Fruit fly (Drosophila melanogaster) whole organism, embryonic: ENCODE measurements around the gene CG8507.
A peak's percentile ranks its signal among the peaks of the same experiment; 100 is the strongest.

Experiments used
- Asciz ChIP-seq: fragments of 200-800 bp; sonication (Bioruptor generic); optimal IDR thresholded peaks from 2 replicates; lab custom pipeline; 2017; ENCODE audit warnings: missing biosample characterization, mild to moderate bottlenecking, missing genetic modification characterization, missing genetic modification reagents
- Atf3 ChIP-seq: fragments of 200-800 bp; sonication (Bioruptor generic); optimal IDR thresholded peaks from 3 replicates; lab custom pipeline; 2016; ENCODE audit warnings: missing biosample characterization, missing genetic modification characterization
- Bdp1 ChIP-seq: fragments of 200-800 bp; sonication (Bioruptor generic); optimal IDR thresholded peaks from 3 replicates; lab custom pipeline; 2016; ENCODE audit warnings: missing biosample characterization, missing genetic modification characterization
- CG10209 ChIP-seq: fragments of 200-800 bp; sonication (Bioruptor generic); optimal IDR thresholded peaks from 3 replicates; lab custom pipeline; 2017; ENCODE audit warnings: missing biosample characterization, mild to moderate bottlenecking, missing genetic modification characterization, missing genetic modification reagents
- CG11398 ChIP-seq: fragments of 200-800 bp; sonication (Bioruptor generic); optimal IDR thresholded peaks from 2 replicates; lab custom pipeline; 2016; ENCODE audit warnings: missing biosample characterization, missing genetic modification characterization
- CG11456 ChIP-seq: fragments of 200-800 bp; sonication (Bioruptor generic); IDR thresholded peaks from 3 replicates; pipeline ENCODE4 v1.3.6; 2022; ENCODE audit warnings: missing biosample characterization, missing genetic modification characterization
- CG11504 ChIP-seq: fragments of 200-800 bp; sonication (Bioruptor generic); optimal IDR thresholded peaks from 3 replicates; lab custom pipeline; 2019; ENCODE audit warnings: missing biosample characterization, mild to moderate bottlenecking, missing genetic modification characterization, moderate library complexity
- CG11560 ChIP-seq: fragments of 200-800 bp; sonication (Bioruptor generic); IDR thresholded peaks from 3 replicates; pipeline ENCODE4 v1.3.6; 2022; ENCODE audit warnings: missing biosample characterization, missing genetic modification characterization
- CG13624 ChIP-seq: fragments of 200-800 bp; sonication (Bioruptor generic); optimal IDR thresholded peaks from 2 replicates; lab custom pipeline; 2016; ENCODE audit warnings: missing biosample characterization, missing genetic modification characterization
- CG13894 ChIP-seq: fragments of 200-800 bp; sonication (Bioruptor generic); optimal IDR thresholded peaks from 3 replicates; lab custom pipeline; 2018; ENCODE audit warnings: missing biosample characterization, mild to moderate bottlenecking, missing genetic modification characterization, moderate library complexity
- CG15479 ChIP-seq: fragments of 200-800 bp; sonication (Bioruptor generic); optimal IDR thresholded peaks from 3 replicates; lab custom pipeline; 2019; ENCODE audit warnings: missing biosample characterization, mild to moderate bottlenecking, missing genetic modification characterization, moderate library complexity
- CG2202 ChIP-seq: fragments of 200-800 bp; sonication (Bioruptor generic); optimal IDR thresholded peaks from 2 replicates; lab custom pipeline; 2018; ENCODE audit warnings: missing biosample characterization, mild to moderate bottlenecking, missing genetic modification characterization
- CG33213 ChIP-seq: fragments of 200-800 bp; sonication (Bioruptor generic); optimal IDR thresholded peaks from 3 replicates; lab custom pipeline; 2016; ENCODE audit warnings: missing biosample characterization, missing genetic modification characterization
- CG5180 ChIP-seq: fragments of 200-800 bp; sonication (Bioruptor generic); optimal IDR thresholded peaks from 3 replicates; lab custom pipeline; 2017; ENCODE audit warnings: missing biosample characterization, missing genetic modification characterization, mild to moderate bottlenecking, moderate library complexity, missing genetic modification reagents
- CG6175 ChIP-seq: fragments of 200-800 bp; sonication (Bioruptor generic); IDR thresholded peaks from 3 replicates; pipeline ENCODE4 v1.3.6; 2022; ENCODE audit warnings: missing biosample characterization, missing genetic modification characterization
- CG6791 ChIP-seq: fragments of 200-800 bp; sonication (Bioruptor generic); IDR thresholded peaks from 3 replicates; pipeline ENCODE4 v1.3.6; 2022; ENCODE audit warnings: missing biosample characterization, missing genetic modification characterization; ENCODE audit not compliant: partially characterized antibody
- CG6854 ChIP-seq: fragments of 200-800 bp; sonication (Bioruptor generic); optimal IDR thresholded peaks from 3 replicates; lab custom pipeline; 2017; ENCODE audit warnings: missing biosample characterization, mild to moderate bottlenecking, missing genetic modification characterization
- CG8388 ChIP-seq: fragments of 200-800 bp; sonication (Bioruptor generic); optimal IDR thresholded peaks from 2 replicates; lab custom pipeline; 2019; ENCODE audit warnings: missing biosample characterization, mild to moderate bottlenecking, missing genetic modification characterization, moderate library complexity
- CG9932 ChIP-seq: fragments of 200-800 bp; sonication (Bioruptor generic); IDR thresholded peaks from 2 replicates; pipeline ENCODE4 v1.3.6; 2022; ENCODE audit warnings: missing biosample characterization, missing genetic modification characterization
- CTCF ChIP-seq: fragments of 200-800 bp; sonication (Bioruptor generic); optimal IDR thresholded peaks from 2 replicates; lab custom pipeline; 2017; ENCODE audit warnings: missing biosample characterization, mild to moderate bottlenecking, missing genetic modification characterization, moderate library complexity
- CrebB ChIP-seq: fragments of 200-800 bp; sonication (Bioruptor generic); optimal IDR thresholded peaks from 3 replicates; lab custom pipeline; 2018; ENCODE audit warnings: missing biosample characterization, mild to moderate bottlenecking, missing genetic modification characterization
- Dad ChIP-seq: fragments of 200-800 bp; sonication (Bioruptor generic); optimal IDR thresholded peaks from 3 replicates; lab custom pipeline; 2016; ENCODE audit warnings: missing biosample characterization, missing genetic modification characterization
- E2f1 ChIP-seq: fragments of 200-800 bp; sonication (Bioruptor generic); IDR thresholded peaks from 2 replicates; pipeline ENCODE4 v1.3.6; 2022; ENCODE audit warnings: missing biosample characterization, missing genetic modification characterization
- HHEX ChIP-seq: fragments of 200-800 bp; sonication (Bioruptor generic); optimal IDR thresholded peaks from 3 replicates; lab custom pipeline; 2017; ENCODE audit warnings: missing biosample characterization, mild to moderate bottlenecking, missing genetic modification characterization, missing genetic modification reagents
- Myb ChIP-seq: fragments of 200-800 bp; sonication (Bioruptor generic); optimal IDR thresholded peaks from 2 replicates; lab custom pipeline; 2016; ENCODE audit warnings: missing biosample characterization, missing genetic modification characterization
- Nf-YA ChIP-seq: fragments of 200-800 bp; sonication (Bioruptor generic); IDR thresholded peaks from 2 replicates; pipeline ENCODE4 v1.3.6; 2022; ENCODE audit warnings: missing biosample characterization, missing genetic modification characterization
- Nf-YB ChIP-seq: fragments of 200-800 bp; sonication (Bioruptor generic); optimal IDR thresholded peaks from 3 replicates; lab custom pipeline; 2019; ENCODE audit warnings: missing biosample characterization, mild to moderate bottlenecking, missing genetic modification characterization, moderate library complexity
- Nf-YC ChIP-seq: fragments of 200-800 bp; optimal IDR thresholded peaks from 3 replicates; lab custom pipeline; 2019; ENCODE audit warnings: missing biosample characterization, mild to moderate bottlenecking, missing genetic modification characterization, moderate library complexity
- PHDP ChIP-seq: fragments of 200-800 bp; sonication (Bioruptor generic); optimal IDR thresholded peaks from 3 replicates; lab custom pipeline; 2018; ENCODE audit warnings: missing biosample characterization, mild to moderate bottlenecking, missing genetic modification characterization, moderate library complexity
- Xrp1 ChIP-seq: fragments of 200-800 bp; sonication (Bioruptor generic); IDR thresholded peaks from 2 replicates; pipeline ENCODE4 v1.3.6; 2022; ENCODE audit warnings: missing biosample characterization, missing genetic modification characterization
- bowl ChIP-seq: fragments of 200-800 bp; sonication (Bioruptor generic); IDR thresholded peaks from 2 replicates; pipeline ENCODE4 v1.3.6; 2022; ENCODE audit warnings: missing biosample characterization, missing genetic modification characterization
- cas ChIP-seq: fragments of 200-800 bp; sonication (Bioruptor generic); IDR thresholded peaks from 2 replicates; pipeline ENCODE4 v1.3.6; 2022; ENCODE audit warnings: missing biosample characterization, missing genetic modification characterization
- crc ChIP-seq: fragments of 200-800 bp; sonication (Bioruptor generic); optimal IDR thresholded peaks from 2 replicates; lab custom pipeline; 2016; ENCODE audit warnings: missing biosample characterization, missing genetic modification characterization
- dimm ChIP-seq: fragments of 200-800 bp; sonication (Bioruptor generic); IDR thresholded peaks from 2 replicates; pipeline ENCODE4 v1.3.6; 2022; ENCODE audit warnings: missing biosample characterization, missing genetic modification characterization
- fd64A ChIP-seq: fragments of 200-800 bp; sonication (Bioruptor generic); optimal IDR thresholded peaks from 3 replicates; lab custom pipeline; 2018; ENCODE audit warnings: missing biosample characterization, mild to moderate bottlenecking, missing genetic modification characterization
- ftz-f1 ChIP-seq: fragments of 200-800 bp; sonication (Bioruptor generic); optimal IDR thresholded peaks from 2 replicates; lab custom pipeline; 2016; ENCODE audit warnings: missing biosample characterization, missing genetic modification characterization
- gcm2 ChIP-seq: fragments of 200-800 bp; sonication (Bioruptor generic); optimal IDR thresholded peaks from 2 replicates; lab custom pipeline; 2016; ENCODE audit warnings: missing biosample characterization, missing genetic modification characterization
- gsb-n ChIP-seq: fragments of 200-800 bp; sonication (Bioruptor generic); optimal IDR thresholded peaks from 3 replicates; lab custom pipeline; 2018; ENCODE audit warnings: missing biosample characterization, mild to moderate bottlenecking, missing genetic modification characterization
- hbn ChIP-seq: fragments of 200-800 bp; sonication (Bioruptor generic); IDR thresholded peaks from 2 replicates; pipeline ENCODE4 v1.3.6; 2022; ENCODE audit warnings: missing biosample characterization, missing genetic modification characterization; ENCODE audit not compliant: partially characterized antibody
- jing ChIP-seq: fragments of 200-800 bp; sonication (Bioruptor generic); optimal IDR thresholded peaks from 2 replicates; lab custom pipeline; 2018; ENCODE audit warnings: missing biosample characterization, mild to moderate bottlenecking, missing genetic modification characterization
- jumu ChIP-seq: fragments of 200-800 bp; sonication (Bioruptor generic); optimal IDR thresholded peaks from 3 replicates; lab custom pipeline; 2016; ENCODE audit warnings: missing biosample characterization, missing genetic modification characterization
- lmd ChIP-seq: fragments of 200-800 bp; sonication (Bioruptor generic); IDR thresholded peaks from 2 replicates; pipeline ENCODE4 v1.3.6; 2022; ENCODE audit warnings: missing biosample characterization, missing genetic modification characterization
- mam ChIP-seq: fragments of 200-800 bp; sonication (Bioruptor generic); optimal IDR thresholded peaks from 3 replicates; lab custom pipeline; 2016; ENCODE audit warnings: missing biosample characterization, missing genetic modification characterization
- pita ChIP-seq: fragments of 200-800 bp; sonication (Bioruptor generic); optimal IDR thresholded peaks from 2 replicates; lab custom pipeline; 2017; ENCODE audit warnings: missing biosample characterization, mild to moderate bottlenecking, missing genetic modification characterization
- tna ChIP-seq: fragments of 200-800 bp; sonication (Bioruptor generic); IDR thresholded peaks from 2 replicates; pipeline ENCODE4 v1.3.6; 2022; ENCODE audit warnings: missing biosample characterization, missing genetic modification characterization; ENCODE audit not compliant: partially characterized antibody
- unc-4 ChIP-seq: fragments of 200-800 bp; sonication (Bioruptor generic); IDR thresholded peaks from 2 replicates; pipeline ENCODE4 v1.3.6; 2022; ENCODE audit warnings: missing biosample characterization, missing genetic modification characterization; ENCODE audit not compliant: partially characterized antibody
- unpg ChIP-seq: fragments of 200-800 bp; sonication (Bioruptor generic); optimal IDR thresholded peaks from 3 replicates; lab custom pipeline; 2018; ENCODE audit warnings: missing biosample characterization, mild to moderate bottlenecking, missing genetic modification characterization, moderate library complexity
- zf30C ChIP-seq: fragments of 200-800 bp; sonication (Bioruptor generic); optimal IDR thresholded peaks from 3 replicates; lab custom pipeline; 2018; ENCODE audit warnings: missing biosample characterization, mild to moderate bottlenecking, missing genetic modification characterization

Gene CG8507

DNA sequence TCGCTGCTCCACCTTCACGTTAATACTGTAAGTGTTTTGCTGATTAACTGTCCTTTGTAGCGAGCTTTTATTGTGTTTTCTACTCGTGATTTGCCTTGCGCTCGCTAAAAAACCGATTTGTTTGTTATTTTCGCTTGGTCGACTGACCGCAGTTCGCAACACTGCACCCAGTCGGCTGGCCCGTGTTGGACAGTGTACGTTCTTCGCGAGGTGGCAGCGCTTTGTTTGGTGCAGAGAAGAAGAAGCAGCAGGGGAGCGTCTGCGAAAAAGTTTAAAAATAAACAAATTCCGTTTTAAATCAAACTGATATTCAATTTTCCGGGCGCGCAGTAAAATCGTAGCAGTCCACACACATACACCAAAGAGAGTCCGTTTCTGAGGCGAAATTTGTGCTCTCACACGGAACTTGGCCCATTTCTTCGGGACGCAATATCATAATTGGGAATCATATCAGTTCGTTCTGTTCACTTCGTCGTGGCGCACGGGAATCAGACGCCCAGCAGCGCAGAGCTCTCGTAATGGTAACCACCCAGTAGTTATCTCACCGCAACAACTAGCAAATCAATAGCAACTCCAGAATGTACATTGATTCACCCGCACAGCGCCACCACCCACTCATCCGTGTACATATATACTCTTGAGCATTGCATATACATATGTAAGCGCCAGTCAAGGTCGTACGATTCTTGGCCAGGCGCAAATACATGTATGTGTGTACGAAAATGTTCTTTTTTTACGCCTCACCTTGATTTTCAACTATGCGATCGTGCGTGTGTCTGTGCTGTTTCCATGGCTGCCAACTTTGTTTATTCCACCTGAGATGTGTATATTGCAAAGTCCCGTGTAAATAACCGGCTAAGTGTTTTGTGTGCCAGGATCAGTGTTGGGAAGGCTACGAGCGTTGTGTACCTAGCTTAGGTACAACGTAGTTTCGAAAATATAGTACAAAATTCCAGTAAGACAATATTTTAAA is 23.4 kb upstream of the CG8507 start, which contains the start of gene Naa80 (continued):
- TF ChIP-seq CG13894 (tag; lab: Kevin White, UChicago) (peak; percentile 56), jing (GFP tag; lab: Kevin White, UChicago) (no peak), CG11504 (no peak), Bdp1 (GFP tag; lab: Kevin White, UChicago) (peak; percentile 58), CG2202 (tag; lab: Kevin White, UChicago) (no peak), E2f1 (GFP tag; lab: Robert Waterston, UW) (peak; percentile 58; the same call in 1 of the 2 replicates), CG8388 (GFP tag; lab: Kevin White, UChicago) (peak; percentile 23), CG11560 (tag; lab: Robert Waterston, UW) (no peak), Nf-YB (GFP tag; lab: Kevin White, UChicago) (no peak), pita (GFP tag; lab: Kevin White, UChicago) (no peak), Dad (GFP tag; lab: Kevin White, UChicago) (peak; percentile 69), CrebB (tag; lab: Kevin White, UChicago) (no peak), Atf3 (GFP tag; lab: Kevin White, UChicago) (peak; percentile 45), zf30C (GFP tag; lab: Kevin White, UChicago) (no peak), Asciz (GFP tag; lab: Kevin White, UChicago) (no peak), fd64A (GFP tag; lab: Kevin White, UChicago) (no peak), CG6854 (GFP tag; lab: Kevin White, UChicago) (no peak), HHEX (GFP tag; lab: Kevin White, UChicago) (peak; percentile 66), dimm (GFP tag; lab: Robert Waterston, UW) (no peak), CG11456 (GFP tag; lab: Robert Waterston, UW) (peak; percentile 80), gcm2 (GFP tag; lab: Kevin White, UChicago) (no peak), PHDP (tag; lab: Kevin White, UChicago) (peak; percentile 35), gsb-n (tag; lab: Kevin White, UChicago) (no peak), CG5180 (GFP tag; lab: Kevin White, UChicago) (no peak), Xrp1 (GFP tag; lab: Robert Waterston, UW) (peak; percentile 59; the same call in 1 of the 2 replicates), Nf-YA (GFP tag; lab: Robert Waterston, UW) (no peak), CG33213 (GFP tag; lab: Kevin White, UChicago) (peak; percentile 57), CG6175 (peak; percentile 70; the same call in 2 of the 3 replicates), bowl (GFP tag; lab: Robert Waterston, UW) (no peak), ftz-f1 (GFP tag; lab: Kevin White, UChicago) (peak; percentile 88), lmd (GFP tag; lab: Robert Waterston, UW) (peak; percentile 55; the same call in 1 of the 2 replicates), CG13624 (GFP tag; lab: Kevin White, UChicago) (peak; percentile 88), unpg (GFP tag; lab: Kevin White, UChicago) (peak; percentile 37), CG11398 (GFP tag; lab: Kevin White, UChicago) (peak; percentile 58), unc-4 (no peak; the same call in 1 of the 2 replicates), cas (GFP tag; lab: Robert Waterston, UW) (peak; percentile 26; the same call in 1 of the 2 replicates), Myb (GFP tag; lab: Kevin White, UChicago) (peak; percentile 96), mam (GFP tag; lab: Kevin White, UChicago) (peak; percentile 82), CG10209 (GFP tag; lab: Kevin White, UChicago) (peak; percentile 54), CG9932 (GFP tag; lab: Robert Waterston, UW) (peak; percentile 87), jumu (GFP tag; lab: Kevin White, UChicago) (peak; percentile 89), crc (GFP tag; lab: Kevin White, UChicago) (peak; percentile 22), CG6791 (peak; percentile 61; the same call in 1 of the 3 replicates), hbn (no peak), Nf-YC (tag; lab: Kevin White, UChicago) (peak; percentile 52), tna (GFP tag; lab: Robert Waterston, UW) (peak; percentile 48; the same call in 1 of the 2 replicates), CTCF (peak; percentile 37), CG15479 (GFP tag; lab: Kevin White, UChicago) (no peak)
